Worm (Caenorhabditis elegans) whole organism, young adult: ENCODE results near the gene Y47D3B.4.

Experiments used
- F10E7.11 ChIP-seq: sonication (generic microtip); optimal IDR thresholded peaks from 2 replicates; lab custom pipeline; 2017; ENCODE audit warnings: mild to moderate bottlenecking, missing genetic modification characterization, moderate library complexity, missing compliant biosample characterization
- F57A8.1 ChIP-seq: fragments of 200-800 bp; sonication (Bioruptor generic); optimal IDR thresholded peaks from 2 replicates; lab custom pipeline; 2018; ENCODE audit warnings: mild to moderate bottlenecking, missing genetic modification characterization, moderate library complexity, missing compliant biosample characterization
- K11D2.4 ChIP-seq: fragments of 200-800 bp; sonication (Bioruptor generic); IDR thresholded peaks from 2 replicates; pipeline ENCODE4 v1.3.6; 2022; ENCODE audit warnings: missing genetic modification reagents, missing genetic modification characterization, missing compliant biosample characterization
- T07F8.4 ChIP-seq: sonication (generic microtip); optimal IDR thresholded peaks from 2 replicates; lab custom pipeline; 2016; ENCODE audit warnings: mild to moderate bottlenecking, missing genetic modification characterization, moderate library complexity, missing compliant biosample characterization
- T26A5.8 ChIP-seq: sonication (generic microtip); optimal IDR thresholded peaks from 2 replicates; lab custom pipeline; 2016; ENCODE audit warnings: missing genetic modification characterization, missing compliant biosample characterization
- Y53F4B.3 ChIP-seq: fragments of 200-800 bp; sonication (Bioruptor generic); IDR thresholded peaks from 2 replicates; pipeline ENCODE4 v1.3.6; 2022; ENCODE audit warnings: missing genetic modification reagents, missing genetic modification characterization, missing compliant biosample characterization
- akir-1 ChIP-seq: fragments of 200-800 bp; sonication (Bioruptor generic); optimal IDR thresholded peaks from 2 replicates; lab custom pipeline; 2018; ENCODE audit warnings: mild to moderate bottlenecking, missing genetic modification characterization, moderate library complexity, missing compliant biosample characterization
- atf-7 ChIP-seq: sonication (generic microtip); optimal IDR thresholded peaks from 2 replicates; lab custom pipeline; 2017; ENCODE audit warnings: mild to moderate bottlenecking, missing genetic modification characterization, missing compliant biosample characterization
- attf-5 ChIP-seq: fragments of 200-800 bp; sonication (Bioruptor generic); optimal IDR thresholded peaks from 2 replicates; lab custom pipeline; 2018; ENCODE audit warnings: mild to moderate bottlenecking, missing genetic modification characterization, missing compliant biosample characterization
- bed-1 ChIP-seq: fragments of 200-800 bp; sonication (Bioruptor generic); IDR thresholded peaks from 2 replicates; pipeline ENCODE4 v1.3.6; 2022; ENCODE audit warnings: missing genetic modification reagents, missing genetic modification characterization, missing compliant biosample characterization
- cebp-1 ChIP-seq, 2 experiments: fragments of 200-800 bp in 1 of 2; sonication (Bioruptor generic) in 1 of 2; sonication (generic microtip) in 1 of 2; IDR thresholded peaks in 1 of 2; optimal IDR thresholded peaks in 1 of 2; 2 replicates each; pipeline versions ENCODE4 v1.3.6 to Lab custom; 2017 to 2022; ENCODE audit warnings: missing compliant biosample characterization in 2 of 2, missing genetic modification characterization in 2 of 2, mild to moderate bottlenecking in 1 of 2, missing genetic modification reagents in 1 of 2, moderate library complexity in 1 of 2
- gei-17 ChIP-seq: fragments of 200-800 bp; sonication (Bioruptor generic); optimal IDR thresholded peaks from 2 replicates; lab custom pipeline; 2018; ENCODE audit warnings: mild to moderate bottlenecking, missing genetic modification characterization, missing compliant biosample characterization
- hmg-1.2 ChIP-seq: fragments of 200-800 bp; sonication (Bioruptor generic); IDR thresholded peaks from 2 replicates; pipeline ENCODE4 v1.3.6; 2022; ENCODE audit warnings: missing genetic modification reagents, missing genetic modification characterization, missing compliant biosample characterization
- let-526 ChIP-seq: fragments of 200-800 bp; sonication (Bioruptor generic); IDR thresholded peaks from 2 replicates; pipeline ENCODE4 v1.3.6; 2022; ENCODE audit warnings: missing genetic modification reagents, missing genetic modification characterization, missing compliant biosample characterization
- lin-35 ChIP-seq, 3 experiments: fragments of 150-350 bp in 2 of 3; sonication (generic microtip) in 1 of 3; optimal IDR thresholded peaks; 2 replicates each; lab custom pipeline; 2014 to 2018; ENCODE audit warnings: missing biosample characterization in 3 of 3, missing genetic modification characterization in 3 of 3, missing genetic modification reagents in 3 of 3
- madf-10 ChIP-seq: sonication (generic microtip); optimal IDR thresholded peaks from 2 replicates; lab custom pipeline; 2016; ENCODE audit warnings: mild to moderate bottlenecking, missing genetic modification characterization, missing compliant biosample characterization
- madf-6 ChIP-seq: fragments of 200-800 bp; sonication (Bioruptor generic); IDR thresholded peaks from 2 replicates; pipeline ENCODE4 v1.3.6; 2022; ENCODE audit warnings: missing genetic modification reagents, missing genetic modification characterization, missing compliant biosample characterization
- madf-8 ChIP-seq: fragments of 200-800 bp; sonication (Bioruptor generic); conservative IDR thresholded peaks from 2 replicates; pipeline ENCODE4 v1.3.6; 2022; ENCODE audit warnings: missing genetic modification reagents, missing genetic modification characterization, missing compliant biosample characterization
- pbrm-1 ChIP-seq: fragments of 200-800 bp; sonication (Bioruptor generic); IDR thresholded peaks from 2 replicates; pipeline ENCODE4 v1.3.6; 2022; ENCODE audit warnings: missing genetic modification reagents, missing genetic modification characterization, missing compliant biosample characterization
- rec-8 ChIP-seq, 2 experiments: sonication (generic microtip); optimal IDR thresholded peaks; 2 replicates each; lab custom pipeline; 2016; ENCODE audit warnings: mild to moderate bottlenecking in 2 of 2, missing genetic modification characterization in 2 of 2, missing genetic modification reagents in 2 of 2, missing genotype in 2 of 2, missing biosample characterization in 1 of 2, missing compliant biosample characterization in 1 of 2, moderate library complexity in 1 of 2
- repo-1 ChIP-seq: sonication (generic microtip); optimal IDR thresholded peaks from 2 replicates; lab custom pipeline; 2017; ENCODE audit warnings: mild to moderate bottlenecking, missing genetic modification characterization, missing compliant biosample characterization
- snpc-3.4 ChIP-seq: sonication (generic microtip); optimal IDR thresholded peaks from 2 replicates; lab custom pipeline; 2017; ENCODE audit warnings: missing genetic modification characterization, mild to moderate bottlenecking, missing compliant biosample characterization, antibody characterized with exemption, moderate library complexity, missing genotype, missing genetic modification reagents
- tbp1 ChIP-seq: fragments of 200-800 bp; sonication (Bioruptor generic); optimal IDR thresholded peaks from 2 replicates; lab custom pipeline; 2018; ENCODE audit warnings: mild to moderate bottlenecking, missing genetic modification characterization, missing compliant biosample characterization
- tbx-9 ChIP-seq: sonication (generic microtip); optimal IDR thresholded peaks from 2 replicates; lab custom pipeline; 2016; ENCODE audit warnings: borderline replicate concordance, missing genetic modification characterization, inconsistent platforms, missing compliant biosample characterization
- tlf-1 ChIP-seq: fragments of 200-800 bp; sonication (Bioruptor generic); optimal IDR thresholded peaks from 2 replicates; lab custom pipeline; 2018; ENCODE audit warnings: mild to moderate bottlenecking, missing genetic modification characterization, missing compliant biosample characterization
- ztf-26 ChIP-seq: sonication (generic microtip); optimal IDR thresholded peaks from 2 replicates; lab custom pipeline; 2017; ENCODE audit warnings: missing genetic modification characterization, missing compliant biosample characterization
- ztf-28 ChIP-seq: fragments of 200-800 bp; sonication (Bioruptor generic); IDR thresholded peaks from 2 replicates; pipeline ENCODE4 v1.3.6; 2022; ENCODE audit warnings: missing genetic modification reagents, missing genetic modification characterization, missing compliant biosample characterization
- ztf-6 ChIP-seq: fragments of 200-800 bp; sonication (Bioruptor generic); IDR thresholded peaks from 2 replicates; pipeline ENCODE4 v1.3.6; 2022; ENCODE audit warnings: missing genetic modification reagents, missing genetic modification characterization, missing compliant biosample characterization

Y47D3B.4 gene

DNA sequence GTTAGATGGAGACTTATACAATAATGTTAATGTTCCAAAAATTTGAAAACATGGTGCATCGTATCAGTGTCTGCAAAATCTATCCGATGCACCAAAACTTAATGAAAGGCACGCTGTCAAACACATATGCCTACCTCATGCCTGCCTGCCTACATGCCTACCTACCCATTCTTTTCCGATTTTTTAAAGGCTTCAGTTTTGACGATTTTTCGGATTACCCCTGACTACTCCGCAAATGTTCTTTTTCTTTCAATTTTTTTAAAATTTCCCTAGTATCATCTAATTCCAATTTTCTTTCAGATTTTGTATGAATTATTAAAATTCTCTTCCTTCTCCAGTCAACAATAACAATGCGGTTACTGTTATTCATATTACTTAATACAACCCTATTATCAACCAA lies 51.4 kb downstream of the Y47D3B.4 start, which contains the start of gene plr-1:
Gene plr-1, plus strand, starts transcription at position 301 of the 400 bp plus-strand sequence.
- TF ChIP-seq akir-1 (GFP tag; lab: Kevin White, UChicago), result no peak
- TF ChIP-seq F10E7.11 (tag; lab: Kevin White, UChicago), result no peak
- TF ChIP-seq cebp-1 (GFP tag; IDR thresholded peaks at IDR 0.05; lab: Robert Waterston, UW), result no peak
- no peak for TF ChIP-seq cebp-1 (tag; optimal IDR thresholded peaks at IDR 0.05; lab: Kevin White, UChicago)
- no peak for TF ChIP-seq ztf-6
- no peak for TF ChIP-seq tlf-1
- TF ChIP-seq Y53F4B.3 (GFP tag; lab: Robert Waterston, UW), result no peak
- no peak for TF ChIP-seq F57A8.1 (GFP tag; lab: Kevin White, UChicago)

DNA sequence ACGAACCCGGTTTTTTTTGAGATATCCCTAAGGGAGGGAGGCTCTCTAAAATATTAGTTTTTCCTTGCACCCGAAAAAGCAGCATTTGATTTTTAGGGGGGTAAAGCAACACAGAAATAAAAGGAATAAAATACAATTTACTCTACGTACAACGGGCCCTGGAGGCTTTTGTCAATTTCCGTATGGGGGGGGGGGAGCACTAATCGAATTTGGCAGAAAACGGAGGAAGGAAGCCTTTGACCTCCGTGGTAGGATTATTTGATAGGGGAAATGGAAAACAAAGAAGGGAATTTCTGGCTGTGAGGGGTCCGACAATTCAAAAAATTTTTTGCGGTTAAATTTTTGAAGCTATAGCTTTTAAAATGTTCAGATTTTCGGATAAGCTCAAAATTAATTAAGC lies 52.8 kb downstream of the Y47D3B.4 start:
- TF ChIP-seq tbp1 (GFP tag; lab: Kevin White, UChicago) (no peak), ztf-28 (GFP tag; lab: Robert Waterston, UW) (no peak), madf-10 (tag; lab: Kevin White, UChicago) (no peak), T07F8.4 (tag; lab: Kevin White, UChicago) (no peak), madf-6 (GFP tag; lab: Robert Waterston, UW) (no peak), tlf-1 (no peak), atf-7 (tag; lab: Kevin White, UChicago) (no peak), rec-8 (tag; optimal IDR thresholded peaks at IDR 0.05; lab: Kevin White, UChicago) (no peak), let-526 (GFP tag; lab: Robert Waterston, UW) (no peak), lin-35 (GFP tag; optimal IDR thresholded peaks at IDR 0.05; lab: Kevin White, UChicago) (no peak), repo-1 (tag; lab: Kevin White, UChicago) (no peak), pbrm-1 (GFP tag; lab: Robert Waterston, UW) (no peak), ztf-26 (no peak), madf-8 (GFP tag; lab: Robert Waterston, UW) (no peak), K11D2.4 (GFP tag; lab: Robert Waterston, UW) (no peak), bed-1 (GFP tag; lab: Robert Waterston, UW) (no peak), attf-5 (GFP tag; lab: Kevin White, UChicago) (no peak), F10E7.11 (tag; lab: Kevin White, UChicago) (no peak), hmg-1.2 (GFP tag; lab: Robert Waterston, UW) (no peak)
- TF ChIP-seq, all 124 proteins: peak for 0

DNA sequence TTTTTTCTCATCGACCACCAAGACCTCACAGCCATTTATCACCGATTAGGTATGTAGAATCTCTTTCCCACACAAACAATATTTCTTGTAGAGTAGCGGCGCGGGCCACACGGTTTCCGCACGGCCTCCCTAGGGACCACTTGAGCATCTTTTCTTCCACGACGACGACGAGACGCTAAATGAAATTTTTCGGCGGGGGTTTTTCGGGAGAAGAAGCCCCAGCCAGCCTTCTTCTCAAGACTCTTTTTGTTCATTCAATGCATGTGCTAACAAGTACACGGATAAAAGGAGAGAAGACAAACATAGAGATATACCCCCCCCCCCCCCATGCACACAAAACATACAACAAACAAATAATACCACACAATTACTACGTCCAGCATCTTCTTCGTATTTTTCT lies 53.9 kb downstream of the Y47D3B.4 start:
- no peak for TF ChIP-seq F57A8.1 (GFP tag; lab: Kevin White, UChicago)
- TF ChIP-seq tbx-9 (tag; lab: Kevin White, UChicago), result no peak
- TF ChIP-seq T26A5.8 (tag; lab: Kevin White, UChicago), result no peak
- TF ChIP-seq gei-17 (GFP tag; lab: Kevin White, UChicago), result no peak
- no peak for TF ChIP-seq snpc-3.4 (tag; lab: Kevin White, UChicago)
- TF ChIP-seq, all 124 proteins: peak for 0
